Fruit fly (Drosophila melanogaster): ENCODE measurements around the gene tfc.

Gene tfc

DNA sequence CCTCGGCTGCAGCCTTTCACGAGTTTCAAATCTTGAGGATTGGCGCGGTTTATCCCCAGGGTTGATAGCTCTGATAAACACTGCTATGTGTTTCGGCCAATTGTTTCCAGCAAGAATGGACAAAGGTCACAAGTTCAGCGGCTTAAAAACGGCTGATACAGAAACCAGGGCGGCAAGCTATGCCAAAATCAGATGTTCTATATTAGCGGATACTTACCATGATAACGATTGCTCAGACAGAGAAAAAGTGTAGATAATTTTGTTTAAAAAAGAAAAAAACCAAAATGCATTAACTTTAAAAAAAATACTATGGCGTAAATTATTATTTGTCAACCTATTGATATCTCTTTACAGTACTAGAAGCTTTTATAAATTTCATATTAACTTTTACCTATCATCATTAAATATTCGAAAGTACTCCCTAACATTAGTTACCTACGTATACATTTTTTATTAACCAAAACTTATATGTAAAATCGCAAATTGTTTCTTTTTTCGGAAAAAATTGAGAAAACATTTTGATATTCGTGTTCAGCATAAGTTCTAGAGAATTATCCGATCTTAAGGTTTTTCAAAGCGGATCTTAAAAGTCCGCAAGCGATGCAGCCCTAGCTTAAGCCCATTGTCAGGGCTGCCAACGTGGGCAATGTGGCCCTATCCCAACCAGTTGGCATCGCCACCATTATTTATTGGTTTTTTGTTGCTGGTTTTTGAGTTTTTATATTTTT is 57.0 kb downstream of the tfc start, which contains the start of the genes sturkopf and Herc4 (continued):
- TF ChIP-seq CG8388 (GFP tag; optimal IDR thresholded peaks at IDR 0.05) (peak; percentile 66), HLH54F (GFP tag; optimal IDR thresholded peaks at IDR 0.05) (peak; percentile 81), amos (GFP tag; IDR thresholded peaks at IDR 0.05; ENCODE audit: partially characterized antibody) (no peak), CG9932 (GFP tag; IDR thresholded peaks at IDR 0.05) (peak; percentile 78), lmd (GFP tag; IDR thresholded peaks at IDR 0.05) (peak; percentile 65; the same call in 1 of the 2 replicates), shn (GFP tag; optimal IDR thresholded peaks at IDR 0.05) (peak; percentile 78), CG11093 (GFP tag; IDR thresholded peaks at IDR 0.05) (no peak), ERR (GFP tag; optimal IDR thresholded peaks at IDR 0.05) (peak; percentile 74), H15 (GFP tag; IDR thresholded peaks at IDR 0.05) (no peak; the same call in 2 of the 3 replicates), mirr (GFP tag; optimal IDR thresholded peaks at IDR 0.05) (peak; percentile 34), CG17359 (tag; optimal IDR thresholded peaks at IDR 0.05) (peak; percentile 13), Ptx1 (GFP tag; IDR thresholded peaks at IDR 0.05) (peak; percentile 57), zfh1 (GFP tag; IDR thresholded peaks at IDR 0.05) (peak; percentile 52; the same call in 2 of the 3 replicates), CG8924 (tag; optimal IDR thresholded peaks at IDR 0.05) (peak; percentile 85), E2f2 (GFP tag; IDR thresholded peaks at IDR 0.05) (peak; percentile 38; the same call in 1 of the 2 replicates), CG12942 (GFP tag; optimal IDR thresholded peaks at IDR 0.05) (peak; percentile 60), NFAT (GFP tag; IDR thresholded peaks at IDR 0.05) (peak; percentile 77), Scr (GFP tag; IDR thresholded peaks at IDR 0.05; ENCODE audit: partially characterized antibody) (no peak), Ada2b (GFP tag; IDR thresholded peaks at IDR 0.05) (0 out of 2 replicates have a peak, but pooled peaks have one; percentile 41), tx (GFP tag; optimal IDR thresholded peaks at IDR 0.05) (peak; percentile 69), CG10462 (GFP tag; optimal IDR thresholded peaks at IDR 0.05) (peak; percentile 19), nom (GFP tag; optimal IDR thresholded peaks at IDR 0.05) (peak; percentile 23), prd (optimal IDR thresholded peaks at IDR 0.05) (no peak), prd (GFP tag; IDR thresholded peaks at IDR 0.05) (peak; percentile 62; the same call in 2 of the 3 replicates), CG12155 (GFP tag; optimal IDR thresholded peaks at IDR 0.05) (peak; percentile 73), Blimp-1 (GFP tag; optimal IDR thresholded peaks at IDR 0.05) (no peak), Sry-δ (GFP tag; optimal IDR thresholded peaks at IDR 0.05) (peak; percentile 58), CG9817 (tag; optimal IDR thresholded peaks at IDR 0.05) (peak; percentile 87), Atf-2 (GFP tag; optimal IDR thresholded peaks at IDR 0.05) (peak; percentile 83), CG4360 (GFP tag; IDR thresholded peaks at IDR 0.05) (no peak), CG14014 (GFP tag; IDR thresholded peaks at IDR 0.05) (peak; percentile 42), HLH4C (GFP tag; IDR thresholded peaks at IDR 0.05; ENCODE audit: partially characterized antibody) (no peak), ac (GFP tag; optimal IDR thresholded peaks at IDR 0.05) (no peak), onecut (GFP tag; IDR thresholded peaks at IDR 0.05) (peak; percentile 87), p53 (GFP tag; optimal IDR thresholded peaks at IDR 0.05) (peak; percentile 71), CG10543 (GFP tag; optimal IDR thresholded peaks at IDR 0.05) (peak; percentile 93), Sox102F (GFP tag; optimal IDR thresholded peaks at IDR 0.05) (no peak), CG3281 (GFP tag; optimal IDR thresholded peaks at IDR 0.05) (peak; percentile 68), CG10959 (GFP tag; IDR thresholded peaks at IDR 0.05) (no peak), Nf-YC (tag; optimal IDR thresholded peaks at IDR 0.05) (peak; percentile 84), Gug (GFP tag; IDR thresholded peaks at IDR 0.05) (peak; percentile 62; the same call in 3 of the 4 replicates), Stat92E (GFP tag; optimal IDR thresholded peaks at IDR 0.05) (no peak), wek (GFP tag; optimal IDR thresholded peaks at IDR 0.05) (peak; percentile 3), CG15479 (GFP tag; optimal IDR thresholded peaks at IDR 0.05) (no peak), kni (GFP tag; optimal IDR thresholded peaks at IDR 0.05) (no peak), CG3065 (GFP tag; optimal IDR thresholded peaks at IDR 0.05) (no peak), bsh (GFP tag; optimal IDR thresholded peaks at IDR 0.05) (peak in 1 of 2 experiments; percentile 44), CG17568 (GFP tag; optimal IDR thresholded peaks at IDR 0.05) (no peak), lilli (GFP tag; optimal IDR thresholded peaks at IDR 0.05) (peak; percentile 80)

All from whole organism, embryonic.